Worm (Caenorhabditis elegans) whole organism, L3 larva: ENCODE results near the gene cnp-2.

Experiments used
- R02D3.7 ChIP-seq: fragments of 150-350 bp; optimal IDR thresholded peaks from 2 replicates; lab custom pipeline; 2014; ENCODE audit warnings: missing biosample characterization, missing genetic modification characterization
- aly-2 ChIP-seq: fragments of 150-350 bp; optimal IDR thresholded peaks from 2 replicates; lab custom pipeline; 2014; ENCODE audit warnings: missing biosample characterization, missing genetic modification characterization
- ama-1 ChIP-seq: fragments of 150-350 bp; optimal IDR thresholded peaks from 2 replicates; lab custom pipeline; 2018
- ceh-28 ChIP-seq: fragments of 150-350 bp; optimal IDR thresholded peaks from 2 replicates; lab custom pipeline; 2014; ENCODE audit warnings: missing biosample characterization, missing genetic modification reagents, missing genetic modification characterization
- ceh-82 ChIP-seq: fragments of 150-350 bp; optimal IDR thresholded peaks from 2 replicates; lab custom pipeline; 2014; ENCODE audit warnings: missing biosample characterization, missing genetic modification characterization
- egl-27 ChIP-seq: sonication (generic microtip); optimal IDR thresholded peaks from 4 replicates; lab custom pipeline; 2017; ENCODE audit warnings: missing biosample characterization, missing genetic modification reagents, missing genetic modification characterization
- elt-2 ChIP-seq: sonication (generic microtip); optimal IDR thresholded peaks from 2 replicates; lab custom pipeline; 2016; ENCODE audit warnings: missing genetic modification reagents, mild to moderate bottlenecking, missing genetic modification characterization, missing compliant biosample characterization
- eor-1 ChIP-seq, 2 experiments: fragments of 150-350 bp; optimal IDR thresholded peaks; 2 replicates each; lab custom pipeline; 2014 to 2018; ENCODE audit warnings: missing biosample characterization in 2 of 2, missing genetic modification characterization in 2 of 2
- fkh-10 ChIP-seq: sonication (generic microtip); optimal IDR thresholded peaks from 2 replicates; lab custom pipeline; 2017; ENCODE audit warnings: missing biosample characterization, missing genetic modification reagents, missing genetic modification characterization
- fkh-2 ChIP-seq: fragments of 150-350 bp; optimal IDR thresholded peaks from 2 replicates; lab custom pipeline; 2014; ENCODE audit warnings: missing biosample characterization, missing genetic modification reagents, missing genetic modification characterization
- hmg-11 ChIP-seq: sonication (generic microtip); optimal IDR thresholded peaks from 2 replicates; lab custom pipeline; 2016; ENCODE audit warnings: missing genetic modification characterization, missing compliant biosample characterization
- lin-15B ChIP-seq: fragments of 150-350 bp; optimal IDR thresholded peaks from 2 replicates; lab custom pipeline; 2014; ENCODE audit warnings: missing biosample characterization, missing genetic modification characterization
- lin-39 ChIP-seq: fragments of 150-350 bp; optimal IDR thresholded peaks from 2 replicates; lab custom pipeline; 2018; ENCODE audit warnings: missing biosample characterization, missing genetic modification reagents, missing genetic modification characterization
- lsy-12 ChIP-seq: sonication (generic microtip); optimal IDR thresholded peaks from 2 replicates; lab custom pipeline; 2016; ENCODE audit warnings: mild to moderate bottlenecking, missing genetic modification characterization, missing compliant biosample characterization
- mml-1 ChIP-seq: fragments of 150-350 bp; sonication (generic microtip); optimal IDR thresholded peaks from 3 replicates; lab custom pipeline; 2014; ENCODE audit warnings: missing biosample characterization, missing genetic modification characterization
- nfya-1 ChIP-seq: sonication (generic microtip); optimal IDR thresholded peaks from 2 replicates; lab custom pipeline; 2017; ENCODE audit warnings: missing genetic modification characterization, mild to moderate bottlenecking, missing compliant biosample characterization, antibody characterized with exemption, moderate library complexity; ENCODE audit not compliant: insufficient read depth
- nhr-11 ChIP-seq: fragments of 150-350 bp; optimal IDR thresholded peaks from 2 replicates; lab custom pipeline; 2014; ENCODE audit warnings: missing biosample characterization, missing genetic modification characterization
- nhr-23 ChIP-seq: fragments of 150-350 bp; optimal IDR thresholded peaks from 2 replicates; lab custom pipeline; 2014; ENCODE audit warnings: missing biosample characterization, missing genetic modification reagents, missing genetic modification characterization
- nhr-237 ChIP-seq: fragments of 150-350 bp; optimal IDR thresholded peaks from 2 replicates; lab custom pipeline; 2014; ENCODE audit warnings: missing biosample characterization, missing genetic modification characterization
- nhr-25 ChIP-seq: sonication (generic microtip); optimal IDR thresholded peaks from 2 replicates; lab custom pipeline; 2017; ENCODE audit warnings: missing biosample characterization, missing genetic modification characterization
- nhr-43 ChIP-seq: sonication (generic microtip); optimal IDR thresholded peaks from 2 replicates; lab custom pipeline; 2016; ENCODE audit warnings: mild to moderate bottlenecking, missing genetic modification characterization, missing compliant biosample characterization; ENCODE audit not compliant: poor library complexity, severe bottlenecking
- nhr-67 ChIP-seq: fragments of 150-350 bp; optimal IDR thresholded peaks from 2 replicates; lab custom pipeline; 2014; ENCODE audit warnings: missing biosample characterization, missing genetic modification characterization
- nhr-76 ChIP-seq: fragments of 150-350 bp; sonication (generic microtip); optimal IDR thresholded peaks from 5 replicates; lab custom pipeline; 2014; ENCODE audit warnings: missing biosample characterization, missing genetic modification characterization
- pha-4 ChIP-seq: fragments of 150-350 bp; optimal IDR thresholded peaks from 2 replicates; lab custom pipeline; 2014; ENCODE audit warnings: missing biosample characterization, missing genetic modification reagents, missing genetic modification characterization
- sea-2 ChIP-seq: fragments of 150-350 bp; sonication (generic microtip); optimal IDR thresholded peaks from 4 replicates; lab custom pipeline; 2014; ENCODE audit warnings: missing biosample characterization, missing genetic modification reagents, missing genetic modification characterization
- skn-1 ChIP-seq: fragments of 150-350 bp; optimal IDR thresholded peaks from 2 replicates; lab custom pipeline; 2014; ENCODE audit warnings: missing biosample characterization, missing genetic modification characterization
- snpc-4 ChIP-seq: fragments of 150-350 bp; optimal IDR thresholded peaks from 2 replicates; lab custom pipeline; 2014; ENCODE audit warnings: missing biosample characterization, missing genetic modification characterization
- tbx-2 ChIP-seq: sonication (generic microtip); optimal IDR thresholded peaks from 2 replicates; lab custom pipeline; 2016; ENCODE audit warnings: mild to moderate bottlenecking, missing genetic modification characterization, missing compliant biosample characterization
- unc-39 ChIP-seq: sonication (generic microtip); optimal IDR thresholded peaks from 4 replicates; lab custom pipeline; 2017; ENCODE audit warnings: missing biosample characterization, missing genetic modification characterization
- zag-1 ChIP-seq: fragments of 150-350 bp; optimal IDR thresholded peaks from 2 replicates; lab custom pipeline; 2014; ENCODE audit warnings: missing biosample characterization, missing genetic modification characterization
- ztf-11 ChIP-seq: fragments of 150-350 bp; optimal IDR thresholded peaks from 2 replicates; lab custom pipeline; 2014; ENCODE audit warnings: missing biosample characterization, missing genetic modification characterization
- ztf-4 ChIP-seq: fragments of 150-350 bp; optimal IDR thresholded peaks from 2 replicates; lab custom pipeline; 2014; ENCODE audit warnings: missing biosample characterization, missing genetic modification characterization

The cnp-2 gene

DNA sequence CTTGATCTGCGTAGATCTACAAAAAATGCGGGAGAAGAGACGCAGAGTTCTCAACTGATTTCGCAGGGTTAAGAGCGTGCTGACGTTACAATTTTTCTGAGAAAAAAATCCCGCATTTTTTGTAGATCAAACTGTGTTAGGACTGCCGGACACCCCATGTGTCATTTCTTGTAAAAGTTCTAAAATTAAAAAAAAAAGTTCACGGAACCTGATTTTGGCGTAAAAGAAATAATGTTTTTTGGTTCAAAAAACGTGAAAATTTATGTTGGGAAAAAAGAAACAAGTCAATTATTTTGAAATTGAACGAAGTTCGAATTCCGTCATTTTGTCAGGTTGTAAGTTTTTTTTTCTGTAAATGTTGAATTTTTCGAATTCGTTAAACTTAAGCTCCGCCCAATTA is 15.8 kb downstream of the cnp-2 start, which contains the start of gene Y46G5A.34:
Gene Y46G5A.34, plus strand, starts transcription at position 301 of the 400 bp plus-strand sequence.
- TF ChIP-seq ztf-11 (tag; lab: Kevin White, UChicago): no peak
- no peak for TF ChIP-seq zag-1 (tag; lab: Kevin White, UChicago)
- TF ChIP-seq nhr-237 (tag; lab: Kevin White, UChicago): no peak
- TF ChIP-seq mml-1 (tag; lab: Kevin White, UChicago): no peak
- TF ChIP-seq snpc-4 (tag; lab: Kevin White, UChicago): no peak
- TF ChIP-seq lsy-12: no peak
- no peak for TF ChIP-seq elt-2 (tag; lab: Kevin White, UChicago)
- TF ChIP-seq hmg-11 (tag; lab: Kevin White, UChicago): no peak
- no peak for TF ChIP-seq ztf-4 (tag; lab: Kevin White, UChicago)
- TF ChIP-seq, all 47 proteins: peak for 0

DNA sequence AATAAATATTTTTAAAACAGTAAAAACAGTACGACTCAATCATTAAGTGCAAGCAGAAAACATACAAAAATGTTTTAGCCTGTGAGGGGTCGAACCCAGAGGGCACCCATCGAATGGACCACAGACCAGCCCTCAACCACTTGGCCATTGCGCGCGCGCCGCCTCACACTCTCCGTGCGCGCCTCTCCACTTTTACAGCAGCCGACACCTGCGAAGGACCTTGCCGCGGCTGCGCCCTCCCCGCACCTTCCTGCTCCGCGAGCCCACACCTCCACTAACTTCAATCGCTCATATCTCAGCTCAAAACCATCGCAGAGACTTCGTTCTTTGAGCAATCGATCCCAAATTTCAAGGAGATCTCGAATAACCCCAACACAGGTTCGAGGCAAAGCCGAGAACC is 17.8 kb downstream of the cnp-2 start:
- TF ChIP-seq elt-2 (tag; lab: Kevin White, UChicago) (peak; percentile 21), tbx-2 (tag; lab: Kevin White, UChicago) (peak; percentile 8), nfya-1 (tag; lab: Kevin White, UChicago) (peak; percentile 50), snpc-4 (tag; lab: Kevin White, UChicago) (peak; percentile 97), lin-15B (peak; percentile 53), nhr-25 (tag; lab: Kevin White, UChicago) (peak; percentile 39), lin-39 (tag; lab: Kevin White, UChicago) (peak; percentile 75)

DNA sequence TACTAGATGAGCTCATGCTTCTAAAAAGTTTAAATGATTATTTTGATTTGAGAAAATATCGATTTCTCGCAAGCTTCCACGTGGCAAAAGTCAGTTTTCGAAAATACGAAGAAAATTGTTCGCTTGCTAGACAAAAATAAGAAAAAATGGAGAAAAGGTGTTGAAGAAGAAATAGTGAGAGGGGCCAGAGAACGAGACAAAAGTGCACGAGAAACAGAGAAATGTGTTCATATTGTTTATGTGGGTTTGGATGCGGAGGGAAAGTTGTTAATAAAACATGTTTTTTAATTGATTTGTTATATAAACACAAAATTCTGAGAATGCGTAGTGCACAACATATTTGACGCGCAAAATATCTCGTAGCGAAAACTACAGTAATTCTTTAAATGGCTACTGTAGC is 24.8 kb downstream of the cnp-2 start, which contains the start of gene Y46G5A.15:
Gene Y46G5A.15, minus strand, starts transcription at position 26 of the 400 bp plus-strand sequence.
- TF ChIP-seq ceh-28: no peak
- peak; percentile 31 for TF ChIP-seq pha-4 (tag; lab: Kevin White, UChicago)

DNA sequence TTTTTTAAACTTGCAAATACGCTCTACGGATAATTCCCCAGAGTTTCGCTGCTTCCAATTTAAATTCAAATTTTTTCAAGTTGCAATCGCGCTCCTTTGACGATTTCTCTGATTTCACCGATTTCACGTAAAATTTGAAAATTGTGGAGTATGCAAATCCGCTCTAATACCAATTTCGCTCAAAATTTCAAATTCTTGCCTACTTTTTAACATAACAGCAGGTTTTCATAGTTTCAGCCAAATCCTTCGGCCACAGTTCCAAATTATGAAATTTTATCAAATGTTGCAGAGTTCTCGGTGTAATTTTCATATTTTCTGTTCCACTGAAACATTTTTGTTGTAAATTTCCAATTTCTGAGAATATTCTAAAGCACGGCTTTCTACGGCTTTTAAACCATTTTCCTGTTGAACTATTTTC is 27.2 kb downstream of the cnp-2 start, which contains the start of gene alkb-7:
Gene alkb-7, minus strand, starts transcription at position 323 of the 418 bp plus-strand sequence.
- TF ChIP-seq snpc-4 (tag; lab: Kevin White, UChicago) (no peak), eor-1 (tag; optimal IDR thresholded peaks at IDR 0.05; lab: Kevin White, UChicago) (no peak), skn-1 (tag; lab: Kevin White, UChicago) (no peak), egl-27 (tag; lab: Kevin White, UChicago) (no peak), mml-1 (tag; lab: Kevin White, UChicago) (no peak), elt-2 (tag; lab: Kevin White, UChicago) (peak; percentile 39), nfya-1 (tag; lab: Kevin White, UChicago) (peak; percentile 33), ama-1 (lab: Kevin White, UChicago) (peak; percentile 33), fkh-2 (tag; lab: Kevin White, UChicago) (no peak), lin-15B (peak; percentile 13), nhr-23 (tag; lab: Kevin White, UChicago) (peak; percentile 21), R02D3.7 (tag; lab: Kevin White, UChicago) (no peak), nhr-67 (no peak), nhr-43 (tag; lab: Kevin White, UChicago) (peak; percentile 70), hmg-11 (tag; lab: Kevin White, UChicago) (no peak), sea-2 (GFP tag; lab: Kevin White, UChicago) (no peak), nhr-11 (tag; lab: Kevin White, UChicago) (no peak), unc-39 (tag; lab: Kevin White, UChicago) (no peak), lsy-12 (peak; percentile 35), aly-2 (tag; lab: Kevin White, UChicago) (peak; percentile 21)

DNA sequence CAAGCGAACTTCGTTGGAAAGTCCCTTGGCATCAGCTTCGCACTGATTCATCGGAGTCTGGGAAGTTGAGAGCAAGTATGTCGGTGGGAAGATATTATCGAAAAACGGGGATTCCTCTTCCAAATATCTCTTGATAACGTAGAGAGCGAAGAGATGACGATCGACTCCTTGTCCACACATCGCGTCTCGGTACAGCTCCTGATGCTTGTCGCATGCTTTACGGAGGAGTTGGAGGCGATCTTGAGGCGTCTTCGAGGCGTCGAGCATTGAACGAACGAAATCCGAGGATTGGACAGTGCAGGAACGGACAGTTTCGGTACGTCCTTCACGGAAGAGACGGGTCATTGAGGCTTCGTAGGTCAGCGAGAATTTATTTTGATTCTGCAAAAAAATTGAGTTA is 28.9 kb downstream of the cnp-2 start:
- TF ChIP-seq ceh-82 (tag; lab: Kevin White, UChicago): no peak
- TF ChIP-seq nhr-76: no peak
- no peak for TF ChIP-seq elt-2 (tag; lab: Kevin White, UChicago)
- TF ChIP-seq tbx-2 (tag; lab: Kevin White, UChicago): no peak
- TF ChIP-seq aly-2 (tag; lab: Kevin White, UChicago): no peak
- TF ChIP-seq R02D3.7 (tag; lab: Kevin White, UChicago): no peak
- TF ChIP-seq ama-1 (lab: Kevin White, UChicago): no peak
- no peak for TF ChIP-seq fkh-10 (GFP tag; lab: Kevin White, UChicago)
